Worm (Caenorhabditis elegans) whole organism, L4 larva: ENCODE results near the gene msi-1.

Experiments used
- D1046.2 ChIP-seq: fragments of 200-800 bp; sonication (Bioruptor generic); IDR thresholded peaks from 2 replicates; pipeline ENCODE4 v1.3.6; 2022; ENCODE audit warnings: missing genetic modification characterization, missing compliant biosample characterization
- F49E8.2 ChIP-seq: sonication (generic microtip); optimal IDR thresholded peaks from 2 replicates; lab custom pipeline; 2016; ENCODE audit warnings: missing compliant biosample characterization, mild to moderate bottlenecking, missing genetic modification characterization, borderline replicate concordance
- R02D3.7 ChIP-seq: fragments of 150-350 bp; sonication (generic microtip); optimal IDR thresholded peaks from 3 replicates; lab custom pipeline; 2014; ENCODE audit warnings: missing biosample characterization, missing genetic modification characterization
- daf-8 ChIP-seq: fragments of 200-800 bp; sonication (Bioruptor generic); IDR thresholded peaks from 2 replicates; pipeline ENCODE4 v1.3.6; 2022; ENCODE audit warnings: missing genetic modification characterization, missing compliant biosample characterization
- lin-39 ChIP-seq: fragments of 150-350 bp; optimal IDR thresholded peaks from 2 replicates; lab custom pipeline; 2014; ENCODE audit warnings: missing biosample characterization, missing genetic modification reagents, missing genetic modification characterization
- nhr-237 ChIP-seq: sonication (generic microtip); optimal IDR thresholded peaks from 2 replicates; lab custom pipeline; 2017; ENCODE audit warnings: missing biosample characterization, missing genetic modification characterization
- nhr-6 ChIP-seq: fragments of 150-350 bp; optimal IDR thresholded peaks from 2 replicates; lab custom pipeline; 2014; ENCODE audit warnings: missing biosample characterization, missing genetic modification characterization
- nhr-76 ChIP-seq: fragments of 150-350 bp; optimal IDR thresholded peaks from 2 replicates; lab custom pipeline; 2014; ENCODE audit warnings: missing biosample characterization, missing genetic modification characterization
- skn-1 ChIP-seq: fragments of 150-350 bp; optimal IDR thresholded peaks from 2 replicates; lab custom pipeline; 2014; ENCODE audit warnings: missing biosample characterization, missing genetic modification characterization
- snpc-4 ChIP-seq: fragments of 150-350 bp; optimal IDR thresholded peaks from 2 replicates; lab custom pipeline; 2014; ENCODE audit warnings: missing biosample characterization, missing genetic modification characterization
- unc-62 ChIP-seq, 3 experiments: fragments of 150-350 bp in 1 of 3; sonication (generic microtip); optimal IDR thresholded peaks in 2 of 3; peaks in 1 of 3; 1 replicate in 1 of 3; 2 replicates in 2 of 3; lab custom pipeline; 2014 to 2017; ENCODE audit warnings: missing biosample characterization in 3 of 3, missing genetic modification characterization in 3 of 3, missing genetic modification reagents in 3 of 3, missing genotype in 1 of 3
- zfp-2 ChIP-seq: sonication (generic microtip); optimal IDR thresholded peaks from 2 replicates; lab custom pipeline; 2016; ENCODE audit warnings: mild to moderate bottlenecking, missing genetic modification characterization, missing compliant biosample characterization

DNA sequence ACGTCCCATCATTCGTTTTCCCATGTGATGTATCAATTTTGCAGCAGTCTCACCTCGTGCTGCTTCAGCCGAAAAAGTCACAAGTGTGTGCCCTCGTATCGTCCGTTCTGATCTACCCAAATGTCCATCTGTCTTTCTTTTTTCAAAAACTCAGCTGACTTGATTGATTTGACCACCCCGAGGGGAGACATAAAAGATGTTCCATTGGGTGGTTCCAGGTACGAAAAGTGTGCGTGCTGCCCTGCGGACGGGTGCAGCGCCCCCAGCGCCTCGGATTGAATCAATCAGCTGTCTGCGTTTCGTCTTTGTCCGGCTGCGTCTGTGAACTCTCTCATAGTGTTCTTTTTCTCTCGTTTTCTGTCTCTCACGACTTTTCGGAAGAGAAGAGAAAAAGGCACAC is 23.0 kb downstream of the msi-1 start:
- TF ChIP-seq snpc-4 (tag; lab: Kevin White, UChicago) (no peak), skn-1 (tag; lab: Kevin White, UChicago) (no peak), unc-62 (GFP tag; optimal IDR thresholded peaks at IDR 0.05 in 1 of 2; lab: Kevin White, UChicago) (peak in 1 of 2 experiments; percentile 100), unc-62 (tag; optimal IDR thresholded peaks at IDR 0.05; lab: Kevin White, UChicago) (no peak), F49E8.2 (tag; lab: Kevin White, UChicago) (no peak), zfp-2 (no peak), nhr-6 (tag; lab: Kevin White, UChicago) (peak; percentile 24), R02D3.7 (tag; lab: Kevin White, UChicago) (no peak), daf-8 (GFP tag; lab: Robert Waterston, UW) (no peak), nhr-76 (tag; lab: Kevin White, UChicago) (no peak), lin-39 (tag; lab: Kevin White, UChicago) (peak; percentile 63), D1046.2 (GFP tag; lab: Robert Waterston, UW) (no peak; the same call in 1 of the 2 replicates), nhr-237 (tag; lab: Kevin White, UChicago) (no peak)
